6 worm cellular contexts compared by ENCODE assay signal in the genomic region with DNA sequence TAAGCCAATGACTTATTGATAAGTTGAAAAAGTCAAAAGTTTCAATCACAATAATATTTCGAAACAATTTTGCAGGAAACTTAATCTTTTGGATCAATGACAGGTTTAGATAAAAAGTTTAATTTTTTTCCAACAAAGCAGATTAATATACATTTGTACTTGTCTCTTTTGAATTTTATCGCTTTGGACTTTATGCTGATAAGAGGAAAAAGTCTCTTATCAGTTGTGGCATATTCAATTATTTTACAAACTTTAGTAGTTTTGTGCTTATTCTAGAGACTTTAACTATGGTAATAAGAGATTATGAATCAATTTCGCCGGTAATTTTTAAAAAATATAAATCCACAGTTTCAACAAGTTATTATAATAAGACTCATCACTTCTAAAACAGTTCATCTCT.
TF ChIP-seq lines count a peak whose summit lies in the region.

No protein-coding gene starts in this region.

TF ChIP-seq in whole organism, L1 larva, 84 proteins besides CTCF, POLR2A, EP300 and RAD21:
- no peak for TF ChIP-seq efl-1 (optimal IDR thresholded peaks at IDR 0.05; lab: Kevin White, UChicago)
- peak in 1 of 2 experiments; percentile 82 for TF ChIP-seq efl-1 (GFP tag; optimal IDR thresholded peaks at IDR 0.05 in 1 of 2; lab: Kevin White, UChicago)
- no peak for TF ChIP-seq unc-62 (GFP tag; optimal IDR thresholded peaks at IDR 0.05; lab: Kevin White, UChicago)
- no peak for TF ChIP-seq snpc-4 (tag; optimal IDR thresholded peaks at IDR 0.05; lab: Kevin White, UChicago)
- TF ChIP-seq elt-2 (tag; optimal IDR thresholded peaks at IDR 0.05; lab: Kevin White, UChicago), result peak; percentile 90
- TF ChIP-seq tlp-1 (tag; optimal IDR thresholded peaks at IDR 0.05; lab: Kevin White, UChicago), result peak; percentile 74
- TF ChIP-seq mdl-1 (tag; optimal IDR thresholded peaks at IDR 0.05; lab: Kevin White, UChicago), result no peak

TF ChIP-seq in whole organism, L2 larva, 48 proteins besides CTCF, POLR2A, EP300 and RAD21:
- TF ChIP-seq sma-9 (GFP tag; optimal IDR thresholded peaks at IDR 0.05; lab: Kevin White, UChicago) (peak; percentile 32), sma-9 (tag; optimal IDR thresholded peaks at IDR 0.05; lab: Kevin White, UChicago) (no peak), fos-1 (tag; optimal IDR thresholded peaks at IDR 0.05; lab: Kevin White, UChicago) (peak; percentile 67), unc-39 (tag; optimal IDR thresholded peaks at IDR 0.05; lab: Kevin White, UChicago) (no peak)

TF ChIP-seq in whole organism, L3 larva, 47 proteins besides CTCF, POLR2A, EP300 and RAD21:
- TF ChIP-seq nhr-77 (tag; optimal IDR thresholded peaks at IDR 0.05; lab: Kevin White, UChicago) (no peak), pqm-1 (tag; optimal IDR thresholded peaks at IDR 0.05; lab: Kevin White, UChicago) (peak; percentile 82), elt-2 (tag; optimal IDR thresholded peaks at IDR 0.05; lab: Kevin White, UChicago) (peak; percentile 94), ceh-9 (tag; optimal IDR thresholded peaks at IDR 0.05; lab: Kevin White, UChicago) (no peak), ceh-28 (tag; optimal IDR thresholded peaks at IDR 0.05; lab: Kevin White, UChicago) (no peak), nhr-43 (tag; optimal IDR thresholded peaks at IDR 0.05; lab: Kevin White, UChicago; ENCODE audit: poor library complexity, severe bottlenecking) (no peak)

TF ChIP-seq in whole organism, L4 larva, 104 proteins besides CTCF, POLR2A, EP300 and RAD21 (continues in another document):
- TF ChIP-seq nhr-77 (tag; optimal IDR thresholded peaks at IDR 0.05; lab: Kevin White, UChicago) (no peak), zip-11 (GFP tag; IDR thresholded peaks at IDR 0.05; lab: Robert Waterston, UW) (no peak), egl-43 (GFP tag; IDR thresholded peaks at IDR 0.05; lab: Robert Waterston, UW) (no peak), dmd-9 (GFP tag; IDR thresholded peaks at IDR 0.05; lab: Robert Waterston, UW) (no peak), pha-4 (GFP tag; IDR thresholded peaks at IDR 0.05; lab: Robert Waterston, UW) (no peak), pha-4 (tag; optimal IDR thresholded peaks at IDR 0.05; lab: Kevin White, UChicago) (no peak), dmd-6 (GFP tag; IDR thresholded peaks at IDR 0.05; lab: Robert Waterston, UW) (peak; percentile 58; the same call in 1 of the 2 replicates), lir-3 (tag; optimal IDR thresholded peaks at IDR 0.05; lab: Kevin White, UChicago) (no peak), nhr-42 (GFP tag; IDR thresholded peaks at IDR 0.05; lab: Robert Waterston, UW) (no peak), spr-1 (tag; optimal IDR thresholded peaks at IDR 0.05; lab: Kevin White, UChicago) (no peak), aha-1 (tag; lab: Kevin White, UChicago) (no peak), cey-2 (tag; optimal IDR thresholded peaks at IDR 0.05; lab: Kevin White, UChicago; ENCODE audit: borderline replicate concordance, insufficient read depth) (no peak), aly-2 (tag; optimal IDR thresholded peaks at IDR 0.05; lab: Kevin White, UChicago) (no peak), egl-27 (tag; optimal IDR thresholded peaks at IDR 0.05; lab: Kevin White, UChicago) (no peak), nhr-48 (tag; optimal IDR thresholded peaks at IDR 0.05; lab: Kevin White, UChicago) (peak; percentile 11), zip-2 (tag; optimal IDR thresholded peaks at IDR 0.05; lab: Kevin White, UChicago) (no peak), daf-12 (tag; optimal IDR thresholded peaks at IDR 0.05; lab: Kevin White, UChicago) (no peak), hlh-30 (tag; optimal IDR thresholded peaks at IDR 0.05; lab: Kevin White, UChicago; ENCODE audit: insufficient read depth) (no peak), nhr-41 (GFP tag; IDR thresholded peaks at IDR 0.05; lab: Robert Waterston, UW) (no peak), nhr-11 (tag; optimal IDR thresholded peaks at IDR 0.05; lab: Kevin White, UChicago) (no peak), ztf-7 (tag; optimal IDR thresholded peaks at IDR 0.05; lab: Kevin White, UChicago) (peak; percentile 23), nhr-28 (tag; optimal IDR thresholded peaks at IDR 0.05; lab: Kevin White, UChicago) (peak; percentile 42), daf-16 (GFP tag; optimal IDR thresholded peaks at IDR 0.05; lab: Kevin White, UChicago) (no peak), daf-16 (tag; optimal IDR thresholded peaks at IDR 0.05; lab: Kevin White, UChicago) (peak; percentile 42), arid-1 (GFP tag; conservative IDR thresholded peaks at IDR 0.05; lab: Robert Waterston, UW) (no peak)

TF ChIP-seq in whole organism, late embryonic, 69 proteins besides CTCF, POLR2A, EP300 and RAD21:
- TF ChIP-seq elt-2 (tag; optimal IDR thresholded peaks at IDR 0.05; lab: Kevin White, UChicago) (peak; percentile 62), ets-4 (tag; optimal IDR thresholded peaks at IDR 0.05; lab: Kevin White, UChicago) (no peak), ttx-3 (tag; optimal IDR thresholded peaks at IDR 0.05; lab: Kevin White, UChicago) (no peak)

TF ChIP-seq in whole organism, young adult, 124 proteins besides CTCF, POLR2A, EP300 and RAD21:
- no peak for TF ChIP-seq B0035.1 (tag; optimal IDR thresholded peaks at IDR 0.05; lab: Kevin White, UChicago)
- no peak for TF ChIP-seq Y56A3A.18 (GFP tag; IDR thresholded peaks at IDR 0.05; lab: Robert Waterston, UW)
- TF ChIP-seq nhr-80 (tag; optimal IDR thresholded peaks at IDR 0.05; lab: Kevin White, UChicago), result peak; percentile 36
- TF ChIP-seq egrh-3 (GFP tag; IDR thresholded peaks at IDR 0.05; lab: Robert Waterston, UW), result no peak
TF ChIP-seq in whole organism, young adult: peak in this region for 1.
